Worm (Caenorhabditis elegans): ENCODE data around the gene C50B6.1.

- no peak for TF ChIP-seq him-1 (tag; optimal IDR thresholded peaks at IDR 0.05)
- TF ChIP-seq W03F9.2 (tag; optimal IDR thresholded peaks at IDR 0.05): no peak
Observed at ce11 chrV:13259527-13259926, 49.2 kb upstream of the C50B6.1 start.
